Fruit fly (Drosophila melanogaster) whole organism, embryonic: Measurements from ENCODE around the gene CG31826.

Source experiments
- CG11093 ChIP-seq: fragments of 200-800 bp; sonication (Bioruptor generic); IDR thresholded peaks from 3 replicates; pipeline ENCODE4 v1.3.6; 2022; ENCODE audit warnings: missing biosample characterization, missing genetic modification characterization
- CG11560 ChIP-seq: fragments of 200-800 bp; sonication (Bioruptor generic); IDR thresholded peaks from 3 replicates; pipeline ENCODE4 v1.3.6; 2022; ENCODE audit warnings: missing biosample characterization, missing genetic modification characterization
- CG12219 ChIP-seq: fragments of 200-800 bp; sonication (Bioruptor generic); optimal IDR thresholded peaks from 3 replicates; lab custom pipeline; 2018; ENCODE audit warnings: missing biosample characterization, mild to moderate bottlenecking, missing genetic modification characterization
- CG13775 ChIP-seq: fragments of 200-800 bp; sonication (Bioruptor generic); optimal IDR thresholded peaks from 3 replicates; lab custom pipeline; 2017; ENCODE audit warnings: missing biosample characterization, mild to moderate bottlenecking, missing genetic modification characterization
- CG14014 ChIP-seq: fragments of 200-800 bp; sonication (Bioruptor generic); IDR thresholded peaks from 2 replicates; pipeline ENCODE4 v1.3.6; 2022; ENCODE audit warnings: missing biosample characterization, missing genetic modification characterization
- CG2875 ChIP-seq: fragments of 200-800 bp; sonication (Bioruptor generic); optimal IDR thresholded peaks from 2 replicates; lab custom pipeline; 2017; ENCODE audit warnings: missing biosample characterization, mild to moderate bottlenecking, missing genetic modification characterization, missing genetic modification reagents
- CG32772 ChIP-seq: fragments of 200-800 bp; sonication (Bioruptor generic); IDR thresholded peaks from 2 replicates; pipeline ENCODE4 v1.3.6; 2022; ENCODE audit warnings: missing biosample characterization, missing genetic modification characterization
- CG4730 ChIP-seq: fragments of 200-800 bp; sonication (Bioruptor generic); IDR thresholded peaks from 2 replicates; pipeline ENCODE4 v1.3.6; 2022; ENCODE audit warnings: missing biosample characterization, missing genetic modification characterization
- CG4820 ChIP-seq: fragments of 200-800 bp; sonication (Bioruptor generic); optimal IDR thresholded peaks from 3 replicates; lab custom pipeline; 2016; ENCODE audit warnings: missing biosample characterization, missing genetic modification characterization
- CG5953 ChIP-seq: fragments of 200-800 bp; sonication (Bioruptor generic); IDR thresholded peaks from 2 replicates; pipeline ENCODE4 v1.3.6; 2022; ENCODE audit warnings: missing biosample characterization, missing genetic modification characterization
- CG6791 ChIP-seq: fragments of 200-800 bp; sonication (Bioruptor generic); IDR thresholded peaks from 3 replicates; pipeline ENCODE4 v1.3.6; 2022; ENCODE audit warnings: missing biosample characterization, missing genetic modification characterization; ENCODE audit not compliant: partially characterized antibody
- CG7928 ChIP-seq: fragments of 200-800 bp; sonication (Bioruptor generic); optimal IDR thresholded peaks from 2 replicates; lab custom pipeline; 2017; ENCODE audit warnings: missing biosample characterization, mild to moderate bottlenecking, missing genetic modification characterization
- CG8290 ChIP-seq, 3 experiments: fragments of 200-800 bp; sonication (Bioruptor generic); optimal IDR thresholded peaks; 2 replicates each; lab custom pipeline; 2016 to 2019; ENCODE audit warnings: missing biosample characterization in 3 of 3, missing genetic modification characterization in 3 of 3, mild to moderate bottlenecking in 2 of 3, moderate library complexity in 1 of 3
- CG8765 ChIP-seq: fragments of 200-800 bp; sonication (Bioruptor generic); IDR thresholded peaks from 2 replicates; pipeline ENCODE4 v1.3.6; 2022; ENCODE audit warnings: missing biosample characterization, missing genetic modification characterization
- CG9609 ChIP-seq: fragments of 200-800 bp; sonication (Bioruptor generic); optimal IDR thresholded peaks from 3 replicates; lab custom pipeline; 2016; ENCODE audit warnings: missing biosample characterization, missing genetic modification characterization
- CHES-1-like ChIP-seq: fragments of 200-800 bp; sonication (Bioruptor generic); optimal IDR thresholded peaks from 2 replicates; lab custom pipeline; 2016; ENCODE audit warnings: missing biosample characterization, missing genetic modification characterization
- Eip74EF ChIP-seq, 2 experiments: fragments of 200-800 bp in 1 of 2; fragments of >200 bp in 1 of 2; sonication (Bioruptor generic) in 1 of 2; optimal IDR thresholded peaks; 2 replicates each; lab custom pipeline; 2017 to 2019; ENCODE audit warnings: missing biosample characterization in 2 of 2, missing genetic modification characterization in 2 of 2, mild to moderate bottlenecking in 1 of 2, moderate library complexity in 1 of 2
- Gsc ChIP-seq: fragments of 200-800 bp; sonication (Bioruptor generic); IDR thresholded peaks from 2 replicates; pipeline ENCODE4 v1.3.6; 2022; ENCODE audit warnings: missing biosample characterization, missing genetic modification characterization
- Gug ChIP-seq: fragments of 200-800 bp; sonication (Bioruptor generic); IDR thresholded peaks from 4 replicates; pipeline ENCODE4 v1.3.6; 2022; ENCODE audit warnings: missing biosample characterization, missing genetic modification characterization
- Hr51 ChIP-seq, 2 experiments: fragments of 200-800 bp; sonication (Bioruptor generic); optimal IDR thresholded peaks; 2 replicates in 1 of 2; 3 replicates in 1 of 2; lab custom pipeline; 2016 to 2018; ENCODE audit warnings: missing biosample characterization in 2 of 2, missing genetic modification characterization in 2 of 2, mild to moderate bottlenecking in 1 of 2, moderate library complexity in 1 of 2
- Hsf ChIP-seq: fragments of 200-800 bp; sonication (Bioruptor generic); optimal IDR thresholded peaks from 3 replicates; lab custom pipeline; 2016; ENCODE audit warnings: missing biosample characterization, missing genetic modification characterization
- Nf-YA ChIP-seq: fragments of 200-800 bp; sonication (Bioruptor generic); IDR thresholded peaks from 2 replicates; pipeline ENCODE4 v1.3.6; 2022; ENCODE audit warnings: missing biosample characterization, missing genetic modification characterization
- Nf-YB ChIP-seq: fragments of 200-800 bp; sonication (Bioruptor generic); optimal IDR thresholded peaks from 3 replicates; lab custom pipeline; 2019; ENCODE audit warnings: missing biosample characterization, mild to moderate bottlenecking, missing genetic modification characterization, moderate library complexity
- Oli ChIP-seq: fragments of 200-800 bp; sonication (Bioruptor generic); optimal IDR thresholded peaks from 2 replicates; lab custom pipeline; 2018; ENCODE audit warnings: missing biosample characterization, mild to moderate bottlenecking, missing genetic modification characterization, moderate library complexity
- Six4 ChIP-seq: fragments of 200-800 bp; sonication (Bioruptor generic); optimal IDR thresholded peaks from 2 replicates; lab custom pipeline; 2016; ENCODE audit warnings: missing biosample characterization, missing genetic modification characterization
- al ChIP-seq: fragments of 200-800 bp; sonication (Bioruptor generic); IDR thresholded peaks from 2 replicates; pipeline ENCODE4 v1.3.6; 2022; ENCODE audit warnings: missing biosample characterization, missing genetic modification characterization
- br ChIP-seq: fragments of >200 bp; optimal IDR thresholded peaks from 2 replicates; lab custom pipeline; 2017
- chif ChIP-seq, 2 experiments: fragments of 200-800 bp; sonication (Bioruptor generic); optimal IDR thresholded peaks; 3 replicates each; lab custom pipeline; 2016; ENCODE audit warnings: missing biosample characterization in 2 of 2, missing genetic modification characterization in 2 of 2
- chm ChIP-seq: fragments of 200-800 bp; sonication (Bioruptor generic); IDR thresholded peaks from 2 replicates; pipeline ENCODE4 v1.3.6; 2022; ENCODE audit warnings: missing biosample characterization, missing genetic modification characterization
- crol ChIP-seq: fragments of 200-800 bp; sonication (Bioruptor generic); IDR thresholded peaks from 2 replicates; pipeline ENCODE4 v1.3.6; 2022; ENCODE audit warnings: missing biosample characterization, missing genetic modification characterization
- disco-r ChIP-seq: fragments of 200-800 bp; sonication (Bioruptor generic); optimal IDR thresholded peaks from 2 replicates; lab custom pipeline; 2016; ENCODE audit warnings: missing biosample characterization, missing genetic modification characterization
- dm ChIP-seq: fragments of 200-800 bp; sonication (Bioruptor generic); optimal IDR thresholded peaks from 3 replicates; lab custom pipeline; 2016; ENCODE audit warnings: missing biosample characterization, missing genetic modification characterization
- dmrt99B ChIP-seq: fragments of 200-800 bp; sonication (Bioruptor generic); optimal IDR thresholded peaks from 2 replicates; lab custom pipeline; 2018; ENCODE audit warnings: missing biosample characterization, mild to moderate bottlenecking, missing genetic modification characterization, moderate library complexity
- fd3F ChIP-seq: fragments of 200-800 bp; sonication (Bioruptor generic); optimal IDR thresholded peaks from 2 replicates; lab custom pipeline; 2018; ENCODE audit warnings: missing biosample characterization, mild to moderate bottlenecking, missing genetic modification characterization, moderate library complexity
- fu2 ChIP-seq: fragments of 200-800 bp; sonication (Bioruptor generic); optimal IDR thresholded peaks from 2 replicates; lab custom pipeline; 2016; ENCODE audit warnings: missing biosample characterization, missing genetic modification characterization
- her ChIP-seq: fragments of 200-800 bp; sonication (Bioruptor generic); optimal IDR thresholded peaks from 2 replicates; lab custom pipeline; 2016; ENCODE audit warnings: missing biosample characterization, missing genetic modification characterization
- insv ChIP-seq, 2 experiments: fragments of 200-800 bp; sonication (Bioruptor generic); optimal IDR thresholded peaks; 3 replicates each; lab custom pipeline; 2016 to 2018; ENCODE audit warnings: missing biosample characterization in 2 of 2, missing genetic modification characterization in 2 of 2
- org-1 ChIP-seq: fragments of 200-800 bp; sonication (Bioruptor generic); optimal IDR thresholded peaks from 2 replicates; lab custom pipeline; 2017; ENCODE audit warnings: missing biosample characterization, missing genetic modification characterization
- pan ChIP-seq, 4 experiments: fragments of >200 bp in 3 of 4; fragments of 200-800 bp in 1 of 4; sonication (Bioruptor generic) in 1 of 4; optimal IDR thresholded peaks in 3 of 4; IDR thresholded peaks in 1 of 4; 2 replicates each; pipeline versions ENCODE4 v1.3.6 to Lab custom; 2017 to 2022; ENCODE audit warnings: missing biosample characterization in 2 of 4, missing genetic modification characterization in 2 of 4, mixed read lengths in 1 of 4
- pb ChIP-seq: fragments of 200-800 bp; sonication (Bioruptor generic); optimal IDR thresholded peaks from 3 replicates; lab custom pipeline; 2016; ENCODE audit warnings: missing biosample characterization, missing genetic modification characterization
- pho ChIP-seq: fragments of 200-800 bp; sonication (Bioruptor generic); optimal IDR thresholded peaks from 2 replicates; lab custom pipeline; 2016; ENCODE audit warnings: missing biosample characterization, missing genetic modification characterization
- pita ChIP-seq: fragments of 200-800 bp; sonication (Bioruptor generic); optimal IDR thresholded peaks from 2 replicates; lab custom pipeline; 2017; ENCODE audit warnings: missing biosample characterization, mild to moderate bottlenecking, missing genetic modification characterization
- prd ChIP-seq, 3 experiments: fragments of >200 bp in 2 of 3; fragments of 200-800 bp in 1 of 3; sonication (Bioruptor generic) in 1 of 3; optimal IDR thresholded peaks in 2 of 3; IDR thresholded peaks in 1 of 3; 2 replicates in 2 of 3; 3 replicates in 1 of 3; pipeline versions ENCODE4 v1.3.6 to Lab custom; 2017 to 2022; ENCODE audit warnings: missing biosample characterization in 1 of 3, missing genetic modification characterization in 1 of 3
- sim ChIP-seq: fragments of 200-800 bp; sonication (Bioruptor generic); IDR thresholded peaks from 2 replicates; pipeline ENCODE4 v1.3.6; 2022; ENCODE audit warnings: missing biosample characterization, missing genetic modification characterization
- slbo ChIP-seq: fragments of 200-800 bp; sonication (Bioruptor generic); IDR thresholded peaks from 2 replicates; pipeline ENCODE4 v1.3.6; 2022; ENCODE audit warnings: missing biosample characterization, missing genetic modification characterization
- tup ChIP-seq: fragments of 200-800 bp; sonication (Bioruptor generic); optimal IDR thresholded peaks from 2 replicates; lab custom pipeline; 2016; ENCODE audit warnings: missing biosample characterization, mild to moderate bottlenecking, missing genetic modification characterization, moderate library complexity
- vfl ChIP-seq: fragments of 200-800 bp; sonication (Bioruptor generic); optimal IDR thresholded peaks from 2 replicates; lab custom pipeline; 2016; ENCODE audit warnings: missing biosample characterization, missing genetic modification characterization

The CG31826 gene

dm6 chr2L:15746600-15747393 lies 26.1 kb downstream of the CG31826 start:
- no peak for TF ChIP-seq prd (optimal IDR thresholded peaks at IDR 0.05; lab: Kevin White, UChicago)
- TF ChIP-seq prd (GFP tag; IDR thresholded peaks at IDR 0.05; lab: Robert Waterston, UW), result peak; percentile 80
- peak; percentile 84 for TF ChIP-seq slbo
- TF ChIP-seq Gsc, result no peak
- peak; percentile 62; the same call in 1 of the 2 replicates for TF ChIP-seq CG14014 (GFP tag; lab: Robert Waterston, UW)
- no peak for TF ChIP-seq her
- TF ChIP-seq Eip74EF (GFP tag; optimal IDR thresholded peaks at IDR 0.05; lab: Kevin White, UChicago), result peak in 1 of 2 experiments; percentile 90
- peak in 1 of 2 experiments; percentile 27 for TF ChIP-seq insv (GFP tag; optimal IDR thresholded peaks at IDR 0.05; lab: Kevin White, UChicago)
- TF ChIP-seq CG12219 (GFP tag; lab: Kevin White, UChicago), result peak; percentile 58
- no peak for TF ChIP-seq dm (GFP tag; lab: Kevin White, UChicago)
- peak; percentile 27 for TF ChIP-seq vfl (GFP tag; lab: Kevin White, UChicago)
- peak; percentile 93 for TF ChIP-seq dmrt99B
- TF ChIP-seq CG32772, result peak; percentile 62
- TF ChIP-seq CG9609 (GFP tag; lab: Kevin White, UChicago), result no peak
- TF ChIP-seq fd3F (GFP tag; lab: Kevin White, UChicago), result peak; percentile 86
- TF ChIP-seq fu2 (GFP tag; lab: Kevin White, UChicago), result peak; percentile 4
- TF ChIP-seq crol (GFP tag; lab: Robert Waterston, UW), result peak; percentile 43; the same call in 1 of the 2 replicates
- peak in 1 of 2 experiments; percentile 93 for TF ChIP-seq Hr51 (GFP tag; optimal IDR thresholded peaks at IDR 0.05; lab: Kevin White, UChicago)
- TF ChIP-seq Hsf (GFP tag; lab: Kevin White, UChicago), result peak; percentile 41
- TF ChIP-seq CG4820 (GFP tag; lab: Kevin White, UChicago), result peak; percentile 89
- TF ChIP-seq sim (GFP tag; lab: Robert Waterston, UW), result peak; percentile 32; the same call in 1 of the 2 replicates
- TF ChIP-seq CG13775 (GFP tag; lab: Kevin White, UChicago), result peak; percentile 96
- peak; percentile 87 for TF ChIP-seq Six4
- TF ChIP-seq Nf-YB, result peak; percentile 83
- peak; percentile 71 for TF ChIP-seq al (GFP tag; lab: Robert Waterston, UW)
- peak; percentile 70 for TF ChIP-seq CG4730 (GFP tag; lab: Robert Waterston, UW)
- no peak for TF ChIP-seq br (lab: Kevin White, UChicago)
- peak; percentile 93 for TF ChIP-seq Oli (tag; lab: Kevin White, UChicago)
- peak; percentile 39 for TF ChIP-seq tup (GFP tag; lab: Kevin White, UChicago)
- peak; percentile 65; the same call in 2 of the 3 replicates for TF ChIP-seq CG11560 (tag; lab: Robert Waterston, UW)
- TF ChIP-seq Nf-YA (GFP tag; lab: Robert Waterston, UW), result 0 out of 2 replicates have a peak, but pooled peaks have one; percentile 52
- TF ChIP-seq pan (optimal IDR thresholded peaks at IDR 0.05; lab: Kevin White, UChicago), result no peak
- TF ChIP-seq pan (GFP tag; optimal IDR thresholded peaks at IDR 0.05 in 1 of 2, IDR thresholded peaks at IDR 0.05 in 1 of 2), result peak in 1 of 2 experiments; percentile 78
- peak; percentile 73 for TF ChIP-seq CG8290 (GFP tag; optimal IDR thresholded peaks at IDR 0.05; lab: Kevin White, UChicago)
- TF ChIP-seq CG8290 (tag; optimal IDR thresholded peaks at IDR 0.05; lab: Kevin White, UChicago), result peak in 1 of 2 experiments; percentile 34
- peak; percentile 43; the same call in 1 of the 2 replicates for TF ChIP-seq CG5953
- TF ChIP-seq disco-r (GFP tag; lab: Kevin White, UChicago), result no peak
- peak; percentile 1 for TF ChIP-seq pho (GFP tag; lab: Kevin White, UChicago)
- peak; percentile 87 for TF ChIP-seq org-1 (GFP tag; lab: Kevin White, UChicago)
- TF ChIP-seq CHES-1-like (GFP tag; lab: Kevin White, UChicago), result peak; percentile 7
- TF ChIP-seq Gug (GFP tag; lab: Robert Waterston, UW), result peak; percentile 28; the same call in 1 of the 4 replicates
- TF ChIP-seq CG2875 (GFP tag; lab: Kevin White, UChicago), result peak; percentile 86
- TF ChIP-seq CG11093, result peak; percentile 65; the same call in 1 of the 3 replicates
- no peak for TF ChIP-seq CG6791 (GFP tag; lab: Robert Waterston, UW)
- TF ChIP-seq pita (GFP tag; lab: Kevin White, UChicago), result no peak
- TF ChIP-seq pb (GFP tag; lab: Kevin White, UChicago), result no peak
- TF ChIP-seq CG8765 (GFP tag; lab: Robert Waterston, UW), result 0 out of 2 replicates have a peak, but pooled peaks have one; percentile 39
- TF ChIP-seq chm (GFP tag; lab: Robert Waterston, UW), result no peak
- TF ChIP-seq CG7928 (GFP tag; lab: Kevin White, UChicago), result peak; percentile 55
- TF ChIP-seq chif (GFP tag; optimal IDR thresholded peaks at IDR 0.05; lab: Kevin White, UChicago), result peak in 1 of 2 experiments; percentile 32
